Worm (Caenorhabditis elegans): Measurements from ENCODE around the gene ZK669.3.

ZK669.3 gene

DNA sequence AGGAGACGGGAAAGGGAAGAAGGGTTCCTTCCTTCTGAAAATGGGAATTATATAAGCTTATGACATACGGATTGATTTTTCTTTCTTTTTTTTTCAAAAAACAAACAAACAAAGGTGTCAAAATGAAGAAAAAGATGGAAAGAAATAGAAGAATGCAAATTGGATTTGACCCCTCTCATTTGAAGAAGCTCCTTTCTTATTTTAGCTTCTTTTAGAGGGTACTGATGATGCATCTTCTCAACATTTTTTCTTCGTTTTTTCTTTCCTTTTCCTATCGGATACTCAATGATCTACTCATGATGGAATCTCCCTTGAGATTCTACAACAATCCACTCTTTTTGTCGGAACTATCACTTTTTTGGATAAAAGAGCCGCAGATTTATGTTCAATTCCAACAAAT, 49.2 kb downstream of the ZK669.3 start:
- TF ChIP-seq mep-1 (tag; optimal IDR thresholded peaks at IDR 0.05) (no peak), ces-1 (GFP tag; optimal IDR thresholded peaks at IDR 0.05) (peak; percentile 64)

DNA sequence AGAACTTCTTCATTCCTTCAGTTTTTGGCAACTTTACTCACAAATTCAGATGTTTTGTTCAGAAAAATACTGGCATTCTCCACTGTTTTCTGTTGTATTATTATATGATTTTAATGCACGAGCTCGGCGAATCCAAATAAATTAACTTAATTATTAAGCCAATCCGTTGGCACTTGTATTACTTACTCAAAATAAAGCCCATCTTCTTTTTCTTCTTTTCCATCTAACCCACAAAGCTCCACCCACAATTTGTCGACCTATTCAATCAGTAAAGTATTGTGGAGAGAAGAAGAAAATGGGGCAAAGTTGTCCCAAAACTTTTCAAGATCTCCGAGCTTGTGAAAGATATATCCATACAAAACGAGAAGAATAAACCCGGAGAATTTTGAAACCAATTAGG, 50.3 kb downstream of the ZK669.3 start:
- peak; percentile 20 for TF ChIP-seq ces-1 (GFP tag; optimal IDR thresholded peaks at IDR 0.05)
- no peak for TF ChIP-seq unc-120 (tag; optimal IDR thresholded peaks at IDR 0.05; ENCODE audit: poor library complexity, severe bottlenecking)
- TF ChIP-seq unc-62 (GFP tag; optimal IDR thresholded peaks at IDR 0.05): no peak
- TF ChIP-seq nhr-2 (tag; optimal IDR thresholded peaks at IDR 0.05): no peak
- no peak for TF ChIP-seq elt-3 (tag; optimal IDR thresholded peaks at IDR 0.05)
- TF ChIP-seq elt-1 (tag; optimal IDR thresholded peaks at IDR 0.05; ENCODE audit: borderline replicate concordance, insufficient read depth): no peak
- no peak for TF ChIP-seq ceh-43 (GFP tag; optimal IDR thresholded peaks at IDR 0.05)

All from whole organism, mixed stage, embryonic.